Fruit fly (Drosophila melanogaster): ENCODE measurements around the gene CG3473.

Gene CG3473

DNA sequence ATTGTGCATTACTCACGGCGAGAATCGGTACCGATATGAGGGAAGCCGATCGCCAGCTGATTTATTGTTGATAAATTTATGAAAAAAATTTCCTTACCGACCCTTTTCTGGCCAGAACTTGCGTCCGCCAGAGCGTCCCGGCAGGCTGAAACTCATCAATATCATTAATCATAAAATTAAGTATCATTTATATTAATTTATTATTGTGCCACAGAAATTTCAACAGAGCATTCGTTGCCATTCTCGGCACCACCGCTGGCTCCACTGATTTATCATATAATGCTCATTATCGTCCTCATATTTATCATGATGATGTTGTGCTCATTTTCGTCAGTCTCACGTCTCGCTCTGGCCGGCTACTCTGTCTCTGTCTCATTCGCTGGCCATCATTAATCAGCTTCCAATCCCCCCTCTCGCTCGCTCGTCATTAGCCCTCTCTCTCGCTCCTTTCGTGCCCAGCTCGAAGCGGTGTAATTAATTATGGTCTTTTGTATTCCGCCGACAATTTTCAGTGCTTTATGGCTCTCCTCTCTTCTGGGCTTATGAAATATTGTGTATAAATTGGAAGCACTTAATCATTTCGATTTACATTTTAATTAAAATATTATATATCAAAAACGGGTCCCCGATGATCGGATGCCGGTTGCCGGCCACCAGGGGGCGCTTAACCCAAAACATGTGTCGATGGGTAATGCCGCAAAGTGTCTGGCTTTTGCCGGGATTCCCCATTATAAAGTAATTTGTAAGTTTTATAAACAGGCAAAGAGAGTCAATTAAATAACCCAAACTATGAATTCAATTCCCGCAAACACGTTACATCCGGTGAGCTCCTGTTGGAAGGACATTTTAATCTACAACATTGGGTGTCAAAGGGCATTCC, 17.4 kb upstream of the CG3473 start (continued):
- peak; percentile 18; the same call in 1 of the 3 replicates for TF ChIP-seq ci (GFP tag; IDR thresholded peaks at IDR 0.05)
- TF ChIP-seq CG7745 (tag; optimal IDR thresholded peaks at IDR 0.05): peak; percentile 84
- TF ChIP-seq crol (GFP tag; IDR thresholded peaks at IDR 0.05): peak; percentile 71
- peak; percentile 29 for TF ChIP-seq hth (optimal IDR thresholded peaks at IDR 0.05)
- TF ChIP-seq oc (tag; optimal IDR thresholded peaks at IDR 0.05): peak; percentile 93
- no peak for TF ChIP-seq Hr51 (GFP tag; optimal IDR thresholded peaks at IDR 0.05)
- no peak for TF ChIP-seq CG5180 (GFP tag; optimal IDR thresholded peaks at IDR 0.05)
- TF ChIP-seq abd-A (tag; optimal IDR thresholded peaks at IDR 0.05): peak; percentile 33
- no peak for TF ChIP-seq CG8359 (GFP tag; optimal IDR thresholded peaks at IDR 0.05; ENCODE audit: borderline replicate concordance)
- no peak for TF ChIP-seq kay (GFP tag; optimal IDR thresholded peaks at IDR 0.05)
- TF ChIP-seq her (GFP tag; optimal IDR thresholded peaks at IDR 0.05): no peak
- no peak for TF ChIP-seq sug (tag; optimal IDR thresholded peaks at IDR 0.05)
- TF ChIP-seq CG2889 (GFP tag; IDR thresholded peaks at IDR 0.05): no peak
- no peak for TF ChIP-seq CG8388 (GFP tag; optimal IDR thresholded peaks at IDR 0.05)
- no peak for TF ChIP-seq CG8281 (tag; optimal IDR thresholded peaks at IDR 0.05)
- no peak for TF ChIP-seq CG34376 (GFP tag; optimal IDR thresholded peaks at IDR 0.05)
- no peak for TF ChIP-seq CG32767 (GFP tag; IDR thresholded peaks at IDR 0.05)
- no peak for TF ChIP-seq Ets97D (GFP tag; optimal IDR thresholded peaks at IDR 0.05)
- TF ChIP-seq Jarid2 (GFP tag; optimal IDR thresholded peaks at IDR 0.05): peak; percentile 17
- no peak for TF ChIP-seq sens-2 (GFP tag; IDR thresholded peaks at IDR 0.05)
- TF ChIP-seq dimm (GFP tag; IDR thresholded peaks at IDR 0.05): no peak
- TF ChIP-seq Optix (GFP tag; IDR thresholded peaks at IDR 0.05): no peak
- TF ChIP-seq Dek (tag; optimal IDR thresholded peaks at IDR 0.05): no peak
- no peak for TF ChIP-seq CG16863 (GFP tag; optimal IDR thresholded peaks at IDR 0.05)
- no peak for TF ChIP-seq Camta (GFP tag; optimal IDR thresholded peaks at IDR 0.05)
- no peak for TF ChIP-seq ap (GFP tag; IDR thresholded peaks at IDR 0.05)
- no peak for TF ChIP-seq Lhr (GFP tag; optimal IDR thresholded peaks at IDR 0.05)
- TF ChIP-seq gcm (GFP tag; optimal IDR thresholded peaks at IDR 0.05): peak; percentile 20
- TF ChIP-seq CG9609 (GFP tag; optimal IDR thresholded peaks at IDR 0.05): no peak
- TF ChIP-seq CG10274 (GFP tag; optimal IDR thresholded peaks at IDR 0.05): no peak
- 0 out of 3 replicates have a peak, but pooled peaks have one; percentile 19 for TF ChIP-seq CG7357 (GFP tag; IDR thresholded peaks at IDR 0.05)
- TF ChIP-seq CG2678 (tag; optimal IDR thresholded peaks at IDR 0.05): no peak
- TF ChIP-seq tap (tag; optimal IDR thresholded peaks at IDR 0.05): no peak
- TF ChIP-seq Hr78 (GFP tag; optimal IDR thresholded peaks at IDR 0.05): no peak
- TF ChIP-seq Gsc (GFP tag; IDR thresholded peaks at IDR 0.05): no peak
- no peak for TF ChIP-seq sob (GFP tag; IDR thresholded peaks at IDR 0.05)
- no peak for TF ChIP-seq zfh1 (GFP tag; IDR thresholded peaks at IDR 0.05)
- TF ChIP-seq YL-1 (GFP tag; optimal IDR thresholded peaks at IDR 0.05): no peak
- no peak for TF ChIP-seq CG11560 (tag; IDR thresholded peaks at IDR 0.05)
- TF ChIP-seq sd (tag; optimal IDR thresholded peaks at IDR 0.05): peak; percentile 30
- no peak for TF ChIP-seq CG4854 (GFP tag; optimal IDR thresholded peaks at IDR 0.05)
- TF ChIP-seq NfI (GFP tag; optimal IDR thresholded peaks at IDR 0.05): no peak
- TF ChIP-seq sens (GFP tag): peak; percentile 7
- TF ChIP-seq cas (GFP tag; IDR thresholded peaks at IDR 0.05): no peak
- TF ChIP-seq twi (tag; optimal IDR thresholded peaks at IDR 0.05): no peak
- no peak for TF ChIP-seq CG10565 (GFP tag; optimal IDR thresholded peaks at IDR 0.05)
- TF ChIP-seq CTCF (GFP tag; optimal IDR thresholded peaks at IDR 0.05): peak; percentile 87
- peak; percentile 36 for TF ChIP-seq Med (GFP tag)
- no peak for TF ChIP-seq chn (GFP tag; optimal IDR thresholded peaks at IDR 0.05)
- TF ChIP-seq h (optimal IDR thresholded peaks at IDR 0.05): no peak
- TF ChIP-seq vvl (GFP tag; IDR thresholded peaks at IDR 0.05): peak; percentile 33

Data from whole organism, embryonic.